Worm (Caenorhabditis elegans) whole organism, L4 larva: ENCODE data around the gene R160.13.
A peak's percentile ranks its signal among the peaks of the same experiment; 100 is the strongest.

Experiments
- F10B5.3 ChIP-seq: sonication (generic microtip); optimal IDR thresholded peaks from 2 replicates; lab custom pipeline; 2016; ENCODE audit warnings: mild to moderate bottlenecking, missing genetic modification characterization, missing compliant biosample characterization
- T20F7.1 ChIP-seq: fragments of 200-800 bp; sonication (Bioruptor generic); optimal IDR thresholded peaks from 2 replicates; lab custom pipeline; 2018; ENCODE audit warnings: mild to moderate bottlenecking, missing genetic modification characterization, missing compliant biosample characterization
- Y48G9A.11 ChIP-seq: fragments of 200-800 bp; sonication (Bioruptor generic); IDR thresholded peaks from 2 replicates; pipeline ENCODE4 v1.3.6; 2022; ENCODE audit warnings: missing genetic modification reagents, missing genetic modification characterization, missing compliant biosample characterization
- ZK546.5 ChIP-seq, 2 experiments: sonication (generic microtip); optimal IDR thresholded peaks; 2 replicates each; lab custom pipeline; 2017; ENCODE audit warnings: missing biosample characterization in 2 of 2, missing genetic modification characterization in 2 of 2
- aha-1 ChIP-seq: fragments of 150-350 bp; peaks from one replicate; lab custom pipeline; 2014; ENCODE audit warnings: missing biosample characterization, missing genetic modification characterization
- ceh-20 ChIP-seq: fragments of 200-800 bp; sonication (Bioruptor generic); IDR thresholded peaks from 2 replicates; pipeline ENCODE4 v1.3.6; 2022; ENCODE audit warnings: missing genetic modification reagents, missing genetic modification characterization, missing compliant biosample characterization
- ces-1 ChIP-seq: fragments of 150-350 bp; sonication (generic microtip); optimal IDR thresholded peaks from 4 replicates; lab custom pipeline; 2014; ENCODE audit warnings: missing biosample characterization, missing genetic modification reagents, missing genetic modification characterization
- daf-16 ChIP-seq, 3 experiments: sonication (generic microtip); optimal IDR thresholded peaks; 2 replicates each; lab custom pipeline; 2016 to 2017; ENCODE audit warnings: missing genetic modification characterization in 3 of 3, missing genetic modification reagents in 3 of 3, mild to moderate bottlenecking in 2 of 3, missing compliant biosample characterization in 2 of 3, missing biosample characterization in 1 of 3, moderate library complexity in 1 of 3
- duxl-1 ChIP-seq: sonication (generic microtip); optimal IDR thresholded peaks from 2 replicates; lab custom pipeline; 2016; ENCODE audit warnings: mild to moderate bottlenecking, missing genetic modification characterization, moderate library complexity, missing compliant biosample characterization; ENCODE audit not compliant: poor library complexity
- dve-1 ChIP-seq: sonication (generic microtip); optimal IDR thresholded peaks from 2 replicates; lab custom pipeline; 2017; ENCODE audit warnings: antibody characterized with exemption, mild to moderate bottlenecking, missing genetic modification characterization, missing compliant biosample characterization; ENCODE audit not compliant: insufficient read depth
- egl-27 ChIP-seq: sonication (generic microtip); optimal IDR thresholded peaks from 3 replicates; lab custom pipeline; 2017; ENCODE audit warnings: missing biosample characterization, missing genetic modification reagents, missing genetic modification characterization
- egl-43 ChIP-seq: fragments of 200-800 bp; sonication (Bioruptor generic); IDR thresholded peaks from 2 replicates; pipeline ENCODE4 v1.3.6; 2022; ENCODE audit warnings: missing genetic modification reagents, missing genetic modification characterization, missing compliant biosample characterization
- hif-1 ChIP-seq, 2 experiments: sonication (generic microtip); optimal IDR thresholded peaks; 2 replicates each; lab custom pipeline; 2016 to 2017; ENCODE audit warnings: missing compliant biosample characterization in 2 of 2, missing genetic modification characterization in 2 of 2, missing genetic modification reagents in 2 of 2, missing genotype in 2 of 2, mild to moderate bottlenecking in 1 of 2
- hlh-11 ChIP-seq: fragments of 200-800 bp; sonication (Bioruptor generic); optimal IDR thresholded peaks from 2 replicates; lab custom pipeline; 2018; ENCODE audit warnings: mild to moderate bottlenecking, missing genetic modification characterization, missing compliant biosample characterization
- hlh-30 ChIP-seq: sonication (generic microtip); optimal IDR thresholded peaks from 2 replicates; lab custom pipeline; 2017; ENCODE audit warnings: antibody characterized with exemption, mild to moderate bottlenecking, missing genetic modification characterization, missing compliant biosample characterization; ENCODE audit not compliant: insufficient read depth
- hmg-1.1 ChIP-seq: fragments of 200-800 bp; sonication (Bioruptor generic); IDR thresholded peaks from 2 replicates; pipeline ENCODE4 v1.3.6; 2022; ENCODE audit warnings: missing genetic modification reagents, missing genetic modification characterization, missing compliant biosample characterization
- lin-1 ChIP-seq: fragments of 200-800 bp; sonication (Bioruptor generic); IDR thresholded peaks from 2 replicates; pipeline ENCODE4 v1.3.6; 2022; ENCODE audit warnings: missing genetic modification reagents, missing genetic modification characterization, missing compliant biosample characterization
- lin-38 ChIP-seq: fragments of 200-800 bp; sonication (Bioruptor generic); IDR thresholded peaks from 2 replicates; pipeline ENCODE4 v1.3.6; 2022; ENCODE audit warnings: missing genetic modification reagents, missing genetic modification characterization, missing compliant biosample characterization
- lir-3 ChIP-seq: sonication (generic microtip); optimal IDR thresholded peaks from 2 replicates; lab custom pipeline; 2016; ENCODE audit warnings: mild to moderate bottlenecking, missing genetic modification characterization, missing compliant biosample characterization
- madf-9 ChIP-seq: fragments of 200-800 bp; sonication (Bioruptor generic); conservative IDR thresholded peaks from 2 replicates; pipeline ENCODE4 v1.3.6; 2022; ENCODE audit warnings: missing genetic modification reagents, missing genetic modification characterization, missing compliant biosample characterization
- mdt-29 ChIP-seq: fragments of 200-800 bp; sonication (Bioruptor generic); IDR thresholded peaks from 2 replicates; pipeline ENCODE4 v1.3.6; 2022; ENCODE audit warnings: missing genetic modification reagents, missing genetic modification characterization, missing compliant biosample characterization
- mep-1 ChIP-seq: fragments of 150-350 bp; sonication (generic microtip); optimal IDR thresholded peaks from 3 replicates; lab custom pipeline; 2014; ENCODE audit warnings: missing biosample characterization, missing genetic modification characterization
- mes-2 ChIP-seq: sonication (generic microtip); optimal IDR thresholded peaks from 2 replicates; lab custom pipeline; 2016; ENCODE audit warnings: missing genotype, mild to moderate bottlenecking, missing genetic modification characterization, missing compliant biosample characterization; ENCODE audit not compliant: poor library complexity, severe bottlenecking
- mxl-3 ChIP-seq: fragments of 200-800 bp; sonication (Bioruptor generic); optimal IDR thresholded peaks from 2 replicates; lab custom pipeline; 2018; ENCODE audit warnings: mild to moderate bottlenecking, missing genetic modification characterization, missing compliant biosample characterization
- nhr-10 ChIP-seq: fragments of 150-350 bp; optimal IDR thresholded peaks from 2 replicates; lab custom pipeline; 2014; ENCODE audit warnings: missing biosample characterization, missing genetic modification characterization
- nhr-102 ChIP-seq: sonication (generic microtip); optimal IDR thresholded peaks from 2 replicates; lab custom pipeline; 2016; ENCODE audit warnings: mild to moderate bottlenecking, missing genetic modification characterization, moderate library complexity, missing compliant biosample characterization
- nhr-11 ChIP-seq: fragments of 150-350 bp; optimal IDR thresholded peaks from 2 replicates; lab custom pipeline; 2014; ENCODE audit warnings: missing biosample characterization, missing genetic modification characterization
- nhr-111 ChIP-seq: fragments of 200-800 bp; sonication (Bioruptor generic); optimal IDR thresholded peaks from 2 replicates; lab custom pipeline; 2018; ENCODE audit warnings: mild to moderate bottlenecking, missing genetic modification characterization, missing compliant biosample characterization
- nhr-25 ChIP-seq: sonication (generic microtip); optimal IDR thresholded peaks from 2 replicates; lab custom pipeline; 2017; ENCODE audit warnings: missing genetic modification characterization, mild to moderate bottlenecking, missing compliant biosample characterization, antibody characterized with exemption, moderate library complexity, borderline replicate concordance; ENCODE audit not compliant: insufficient read depth
- nhr-28 ChIP-seq: fragments of 150-350 bp; optimal IDR thresholded peaks from 2 replicates; lab custom pipeline; 2014; ENCODE audit warnings: missing biosample characterization, missing genetic modification characterization
- nhr-41 ChIP-seq: fragments of 200-800 bp; sonication (Bioruptor generic); IDR thresholded peaks from 2 replicates; pipeline ENCODE4 v1.3.6; 2022; ENCODE audit warnings: missing genetic modification reagents, missing genetic modification characterization, missing compliant biosample characterization
- nhr-42 ChIP-seq: fragments of 200-800 bp; sonication (Bioruptor generic); IDR thresholded peaks from 2 replicates; pipeline ENCODE4 v1.3.6; 2022; ENCODE audit warnings: missing genetic modification characterization, missing compliant biosample characterization
- nhr-6 ChIP-seq: fragments of 150-350 bp; optimal IDR thresholded peaks from 2 replicates; lab custom pipeline; 2014; ENCODE audit warnings: missing biosample characterization, missing genetic modification characterization
- pha-4 ChIP-seq, 2 experiments: fragments of 150-350 bp in 1 of 2; fragments of 200-800 bp in 1 of 2; sonication (Bioruptor generic) in 1 of 2; IDR thresholded peaks in 1 of 2; optimal IDR thresholded peaks in 1 of 2; 2 replicates each; pipeline versions ENCODE4 v1.3.6 to Lab custom; 2014 to 2022; ENCODE audit warnings: missing genetic modification characterization in 2 of 2, missing genetic modification reagents in 2 of 2, missing biosample characterization in 1 of 2, missing compliant biosample characterization in 1 of 2
- rbr-2 ChIP-seq: sonication (generic microtip); optimal IDR thresholded peaks from 2 replicates; lab custom pipeline; 2016; ENCODE audit warnings: missing genotype, missing genetic modification characterization, missing compliant biosample characterization
- sdz-12 ChIP-seq: fragments of 200-800 bp; sonication (Bioruptor generic); optimal IDR thresholded peaks from 2 replicates; lab custom pipeline; 2018; ENCODE audit warnings: mild to moderate bottlenecking, missing genetic modification characterization, missing compliant biosample characterization
- skn-1 ChIP-seq: fragments of 150-350 bp; optimal IDR thresholded peaks from 2 replicates; lab custom pipeline; 2014; ENCODE audit warnings: missing biosample characterization, missing genetic modification characterization
- spr-1 ChIP-seq: sonication (generic microtip); optimal IDR thresholded peaks from 2 replicates; lab custom pipeline; 2016; ENCODE audit warnings: mild to moderate bottlenecking, missing genetic modification characterization, missing compliant biosample characterization
- unc-130 ChIP-seq: sonication (generic microtip); optimal IDR thresholded peaks from 2 replicates; lab custom pipeline; 2016; ENCODE audit warnings: missing genetic modification reagents, missing genetic modification characterization, missing compliant biosample characterization
- unc-62 ChIP-seq, 3 experiments: fragments of 150-350 bp in 1 of 3; sonication (generic microtip); optimal IDR thresholded peaks in 2 of 3; peaks in 1 of 3; 1 replicate in 1 of 3; 2 replicates in 2 of 3; lab custom pipeline; 2014 to 2017; ENCODE audit warnings: missing biosample characterization in 3 of 3, missing genetic modification characterization in 3 of 3, missing genetic modification reagents in 3 of 3, missing genotype in 1 of 3
- vab-7 ChIP-seq: fragments of 200-800 bp; sonication (Bioruptor generic); IDR thresholded peaks from 2 replicates; pipeline ENCODE4 v1.3.6; 2022; ENCODE audit warnings: missing genetic modification reagents, missing genetic modification characterization, missing compliant biosample characterization
- zag-1 ChIP-seq: fragments of 150-350 bp; optimal IDR thresholded peaks from 2 replicates; lab custom pipeline; 2014; ENCODE audit warnings: missing biosample characterization, missing genetic modification characterization
- zfp-2 ChIP-seq: sonication (generic microtip); optimal IDR thresholded peaks from 2 replicates; lab custom pipeline; 2016; ENCODE audit warnings: mild to moderate bottlenecking, missing genetic modification characterization, missing compliant biosample characterization
- zfp-3 ChIP-seq: fragments of 200-800 bp; sonication (Bioruptor generic); conservative IDR thresholded peaks from 2 replicates; pipeline ENCODE4 v1.3.6; 2022; ENCODE audit warnings: missing genetic modification reagents, missing genetic modification characterization, missing compliant biosample characterization
- zip-2 ChIP-seq: fragments of 150-350 bp; optimal IDR thresholded peaks from 2 replicates; lab custom pipeline; 2014; ENCODE audit warnings: missing biosample characterization, missing genetic modification characterization
- ztf-11 ChIP-seq: fragments of 150-350 bp; optimal IDR thresholded peaks from 2 replicates; lab custom pipeline; 2014; ENCODE audit warnings: missing biosample characterization, missing genetic modification characterization
- ztf-7 ChIP-seq: fragments of 150-350 bp; optimal IDR thresholded peaks from 2 replicates; lab custom pipeline; 2014; ENCODE audit warnings: missing biosample characterization, missing genetic modification characterization

Gene R160.13

DNA sequence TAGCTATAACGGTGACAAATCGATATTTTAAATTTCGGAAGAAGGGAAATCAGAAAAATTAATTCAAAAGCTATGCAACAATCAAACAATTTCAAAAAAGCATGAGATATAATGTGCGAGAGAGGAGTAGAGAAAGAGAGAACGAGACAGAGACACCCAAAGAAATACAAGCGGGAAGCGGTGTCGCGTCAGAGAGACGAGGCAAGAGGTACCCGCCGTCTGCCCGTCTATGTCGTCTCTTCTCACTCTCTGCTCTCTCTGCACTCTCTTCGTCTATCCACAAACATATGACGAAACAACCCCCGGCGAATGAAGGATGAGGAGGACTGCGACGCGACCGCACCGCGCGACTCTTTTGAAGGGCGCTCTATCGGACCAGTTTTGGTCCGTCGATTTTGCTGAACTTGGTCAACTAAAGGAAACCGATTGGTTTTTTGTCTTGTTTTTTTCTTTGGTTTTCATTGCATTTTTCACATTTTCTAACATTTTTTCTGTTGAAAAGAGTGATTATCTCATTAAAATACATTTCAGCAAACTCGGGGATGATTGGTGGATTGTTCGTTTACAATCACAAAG lies 17.6 kb upstream of the R160.13 start, which contains the start of gene dpy-23:
Gene dpy-23, plus strand, starts transcription at position 526 of the 576 bp plus-strand sequence.
- no peak for TF ChIP-seq skn-1 (tag; lab: Kevin White, UChicago)
- TF ChIP-seq sdz-12: no peak
- peak; percentile 60 for TF ChIP-seq lin-38
- TF ChIP-seq rbr-2 (tag; lab: Kevin White, UChicago): peak; percentile 94
- peak; percentile 85 for TF ChIP-seq nhr-10 (tag; lab: Kevin White, UChicago)
- TF ChIP-seq zfp-3 (GFP tag; lab: Robert Waterston, UW): peak; percentile 67; the same call in 1 of the 2 replicates
- peak; percentile 90 for TF ChIP-seq nhr-25 (tag; lab: Kevin White, UChicago)
- peak; percentile 77 for TF ChIP-seq zag-1 (tag; lab: Kevin White, UChicago)
- peak; percentile 73 for TF ChIP-seq pha-4 (GFP tag; IDR thresholded peaks at IDR 0.05; lab: Robert Waterston, UW)
- TF ChIP-seq pha-4 (tag; optimal IDR thresholded peaks at IDR 0.05; lab: Kevin White, UChicago): peak; percentile 69
- TF ChIP-seq unc-130 (GFP tag; lab: Kevin White, UChicago): no peak
- TF ChIP-seq egl-43 (GFP tag; lab: Robert Waterston, UW): peak; percentile 89
- TF ChIP-seq nhr-11 (tag; lab: Kevin White, UChicago): peak; percentile 92
- TF ChIP-seq mep-1 (tag; lab: Kevin White, UChicago): peak; percentile 97
- TF ChIP-seq ZK546.5 (tag; optimal IDR thresholded peaks at IDR 0.05; lab: Kevin White, UChicago): no peak
- peak; percentile 97 for TF ChIP-seq hlh-30 (tag; lab: Kevin White, UChicago)
- no peak for TF ChIP-seq Y48G9A.11 (GFP tag; lab: Robert Waterston, UW)
- TF ChIP-seq zfp-2 (tag; lab: Kevin White, UChicago): peak; percentile 27
- TF ChIP-seq nhr-102 (tag; lab: Kevin White, UChicago): peak; percentile 67
- TF ChIP-seq ztf-11 (tag; lab: Kevin White, UChicago): no peak
- peak; percentile 82 for TF ChIP-seq mes-2 (tag; lab: Kevin White, UChicago)
- peak in 1 of 2 experiments; percentile 61 for TF ChIP-seq unc-62 (GFP tag; optimal IDR thresholded peaks at IDR 0.05 in 1 of 2; lab: Kevin White, UChicago)
- TF ChIP-seq unc-62 (tag; optimal IDR thresholded peaks at IDR 0.05; lab: Kevin White, UChicago): no peak
- TF ChIP-seq duxl-1 (tag; lab: Kevin White, UChicago): peak; percentile 58
- TF ChIP-seq egl-27 (tag; lab: Kevin White, UChicago): no peak
- TF ChIP-seq dve-1 (tag; lab: Kevin White, UChicago): peak; percentile 96
- TF ChIP-seq lin-1: 0 out of 2 replicates have a peak, but pooled peaks have one; percentile 49
- peak; percentile 82 for TF ChIP-seq mxl-3 (GFP tag; lab: Kevin White, UChicago)
- peak; percentile 77; the same call in 1 of the 2 replicates for TF ChIP-seq nhr-42
- peak; percentile 75 for TF ChIP-seq T20F7.1 (GFP tag; lab: Kevin White, UChicago)
- TF ChIP-seq hif-1 (tag; optimal IDR thresholded peaks at IDR 0.05; lab: Kevin White, UChicago): peak in 1 of 2 experiments; percentile 80
- peak; percentile 49; the same call in 1 of the 2 replicates for TF ChIP-seq nhr-41
- peak; percentile 93 for TF ChIP-seq nhr-28
- no peak for TF ChIP-seq nhr-111 (GFP tag; lab: Kevin White, UChicago)
- peak; percentile 90 for TF ChIP-seq ceh-20 (GFP tag; lab: Robert Waterston, UW)
- peak; percentile 38 for TF ChIP-seq zip-2 (tag; lab: Kevin White, UChicago)
- peak; percentile 53; the same call in 1 of the 2 replicates for TF ChIP-seq vab-7 (GFP tag; lab: Robert Waterston, UW)
- TF ChIP-seq hlh-11: peak; percentile 98
- peak; percentile 95 for TF ChIP-seq nhr-6 (tag; lab: Kevin White, UChicago)
- peak; percentile 93 for TF ChIP-seq hmg-1.1 (GFP tag; lab: Robert Waterston, UW)
- TF ChIP-seq daf-16 (GFP tag; optimal IDR thresholded peaks at IDR 0.05; lab: Kevin White, UChicago): peak; percentile 1 to 47
- TF ChIP-seq daf-16 (tag; optimal IDR thresholded peaks at IDR 0.05; lab: Kevin White, UChicago): peak; percentile 73
- TF ChIP-seq ztf-7 (tag; lab: Kevin White, UChicago): peak; percentile 52
- TF ChIP-seq madf-9 (GFP tag; lab: Robert Waterston, UW): peak; percentile 82
- peak; percentile 54 for TF ChIP-seq spr-1 (tag; lab: Kevin White, UChicago)
- 0 out of 2 replicates have a peak, but pooled peaks have one; percentile 41 for TF ChIP-seq mdt-29
- peak; percentile 99 for TF ChIP-seq aha-1 (tag; lab: Kevin White, UChicago)
- no peak for TF ChIP-seq lir-3 (tag; lab: Kevin White, UChicago)
- no peak for TF ChIP-seq ces-1 (GFP tag; lab: Kevin White, UChicago)
- peak; percentile 0 for TF ChIP-seq F10B5.3
